Worm (Caenorhabditis elegans) whole organism, midembryonic: ENCODE data around the gene ptr-19.

Source experiments
- T22C8.4 ChIP-seq: fragments of 200-800 bp; sonication (Bioruptor generic); IDR thresholded peaks from 2 replicates; pipeline ENCODE4 v1.3.6; 2022; ENCODE audit warnings: missing genetic modification characterization, missing compliant biosample characterization
- cog-1 ChIP-seq: sonication (generic microtip); optimal IDR thresholded peaks from 2 replicates; lab custom pipeline; 2016; ENCODE audit warnings: missing genetic modification characterization, missing compliant biosample characterization
- flt-1 ChIP-seq: fragments of 200-800 bp; sonication (Bioruptor generic); IDR thresholded peaks from 2 replicates; pipeline ENCODE4 v1.3.6; 2022; ENCODE audit warnings: missing genetic modification characterization, missing compliant biosample characterization
- klf-2 ChIP-seq: fragments of 200-800 bp; sonication (Bioruptor generic); conservative IDR thresholded peaks from 2 replicates; pipeline ENCODE4 v1.3.6; 2022; ENCODE audit warnings: missing genetic modification reagents, missing genetic modification characterization, missing compliant biosample characterization
- tab-1 ChIP-seq: fragments of 200-800 bp; sonication (Bioruptor generic); IDR thresholded peaks from 2 replicates; pipeline ENCODE4 v1.3.6; 2022; ENCODE audit warnings: missing genetic modification characterization, missing compliant biosample characterization
- ztf-29 ChIP-seq: fragments of 200-800 bp; sonication (Bioruptor generic); IDR thresholded peaks from 2 replicates; pipeline ENCODE4 v1.3.6; 2022; ENCODE audit warnings: missing genetic modification reagents, missing genetic modification characterization, missing compliant biosample characterization

ce11 chrIII:10810837-10811814, 29.5 kb downstream of the ptr-19 start:
- no peak; the same call in none of the 2 replicates for TF ChIP-seq klf-2
- peak; percentile 74 for TF ChIP-seq flt-1 (GFP tag; lab: Robert Waterston, UW)
- TF ChIP-seq cog-1 (tag; lab: Kevin White, UChicago): no peak
- peak; percentile 22; the same call in 1 of the 2 replicates for TF ChIP-seq T22C8.4 (GFP tag; lab: Robert Waterston, UW)
- TF ChIP-seq ztf-29 (GFP tag; lab: Robert Waterston, UW): no peak
- no peak for TF ChIP-seq tab-1 (GFP tag; lab: Robert Waterston, UW)
